Worm (Caenorhabditis elegans) whole organism, L3 larva: ENCODE results near the gene Y47D7A.9.

Experiments
- R02D3.7 ChIP-seq: fragments of 150-350 bp; optimal IDR thresholded peaks from 2 replicates; lab custom pipeline; 2014; ENCODE audit warnings: missing biosample characterization, missing genetic modification characterization
- elt-3 ChIP-seq, 3 experiments: fragments of 150-350 bp in 1 of 3; sonication (generic microtip) in 2 of 3; optimal IDR thresholded peaks; 2 replicates in 2 of 3; 4 replicates in 1 of 3; lab custom pipeline; 2014 to 2017; ENCODE audit warnings: missing biosample characterization in 3 of 3, missing genetic modification characterization in 3 of 3
- nhr-12 ChIP-seq: fragments of 150-350 bp; optimal IDR thresholded peaks from 2 replicates; lab custom pipeline; 2014; ENCODE audit warnings: missing biosample characterization, missing genetic modification characterization
- nhr-25 ChIP-seq: sonication (generic microtip); optimal IDR thresholded peaks from 2 replicates; lab custom pipeline; 2017; ENCODE audit warnings: missing biosample characterization, missing genetic modification characterization
- nhr-28 ChIP-seq: fragments of 150-350 bp; optimal IDR thresholded peaks from 2 replicates; lab custom pipeline; 2014; ENCODE audit warnings: missing biosample characterization, missing genetic modification characterization
- ztf-11 ChIP-seq: fragments of 150-350 bp; optimal IDR thresholded peaks from 2 replicates; lab custom pipeline; 2014; ENCODE audit warnings: missing biosample characterization, missing genetic modification characterization
- ztf-4 ChIP-seq: fragments of 150-350 bp; optimal IDR thresholded peaks from 2 replicates; lab custom pipeline; 2014; ENCODE audit warnings: missing biosample characterization, missing genetic modification characterization

DNA sequence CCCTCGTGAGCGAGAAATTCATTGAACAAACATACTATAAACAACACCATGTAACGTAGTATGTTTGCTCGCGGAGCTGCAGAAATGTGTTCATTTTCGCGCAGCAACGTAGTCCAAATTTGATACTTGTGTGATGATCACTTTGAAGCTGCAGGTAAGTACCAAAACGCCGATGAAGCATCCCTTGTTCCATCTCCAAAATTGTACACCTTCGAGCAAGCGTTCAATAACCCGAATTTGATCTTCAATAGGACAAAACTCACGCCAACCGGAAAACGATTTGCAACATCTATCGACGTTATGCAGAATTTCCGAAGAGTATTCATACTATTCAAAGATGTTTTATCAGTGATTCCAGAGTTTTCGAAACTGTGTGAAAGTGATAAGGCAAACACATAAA, 13.1 kb downstream of the Y47D7A.9 start, which contains the start of gene Y47D7A.3:
- TF ChIP-seq elt-3 (tag; optimal IDR thresholded peaks at IDR 0.05; lab: Kevin White, UChicago) (no peak), nhr-28 (tag; lab: Kevin White, UChicago) (no peak), nhr-12 (tag; lab: Kevin White, UChicago) (no peak), ztf-11 (tag; lab: Kevin White, UChicago) (no peak), R02D3.7 (tag; lab: Kevin White, UChicago) (no peak), nhr-25 (tag; lab: Kevin White, UChicago) (no peak), ztf-4 (tag; lab: Kevin White, UChicago) (no peak)
